Fruit fly (Drosophila melanogaster): Measurements from ENCODE around the gene CG46306.

Gene CG46306

dm6 chrX:16884280-16884679, 49.0 kb upstream of the CG46306 start, which contains the start of the genes Nprl2 and Polr3I:
Nprl2 (minus strand) TSS chrX:16884365.
Polr3I (plus strand) TSS chrX:16884581.
- TF ChIP-seq CG7556 (GFP tag; optimal IDR thresholded peaks at IDR 0.05) = no peak
- TF ChIP-seq MESR4 (GFP tag; optimal IDR thresholded peaks at IDR 0.05) = peak; percentile 48
- TF ChIP-seq nerfin-1 (tag; optimal IDR thresholded peaks at IDR 0.05) = peak; percentile 74
- TF ChIP-seq CG1603 (tag; optimal IDR thresholded peaks at IDR 0.05) = peak; percentile 28
- TF ChIP-seq tna (GFP tag; IDR thresholded peaks at IDR 0.05; ENCODE audit: partially characterized antibody) = no peak
- peak; percentile 57 for TF ChIP-seq BEAF-32 (GFP tag; optimal IDR thresholded peaks at IDR 0.05)
- TF ChIP-seq stwl (tag; optimal IDR thresholded peaks at IDR 0.05) = peak; percentile 57
- no peak for TF ChIP-seq Max (GFP tag; optimal IDR thresholded peaks at IDR 0.05)
- TF ChIP-seq Doc3 (GFP tag; IDR thresholded peaks at IDR 0.05; ENCODE audit: partially characterized antibody) = 0 out of 3 replicates have a peak, but pooled peaks have one; percentile 18
- peak; percentile 20 for TF ChIP-seq CG14710 (tag; optimal IDR thresholded peaks at IDR 0.05)
- peak; percentile 65 for TF ChIP-seq CG13287 (GFP tag; IDR thresholded peaks at IDR 0.05; ENCODE audit: partially characterized antibody)
- TF ChIP-seq CG33557 (GFP tag; optimal IDR thresholded peaks at IDR 0.05) = no peak
- peak; percentile 47; the same call in 1 of the 4 replicates for TF ChIP-seq Dll (GFP tag; IDR thresholded peaks at IDR 0.05; ENCODE audit: partially characterized antibody)
- peak; percentile 43 for TF ChIP-seq Scr (GFP tag; IDR thresholded peaks at IDR 0.05; ENCODE audit: partially characterized antibody)
- peak; percentile 29; the same call in 1 of the 2 replicates for TF ChIP-seq E2f2 (GFP tag; IDR thresholded peaks at IDR 0.05)
- TF ChIP-seq hbn (GFP tag; IDR thresholded peaks at IDR 0.05; ENCODE audit: partially characterized antibody) = peak; percentile 28; the same call in 1 of the 2 replicates
- TF ChIP-seq pzg (GFP tag; optimal IDR thresholded peaks at IDR 0.05) = peak; percentile 49
- peak; percentile 37 for TF ChIP-seq sens (GFP tag)
- no peak for TF ChIP-seq bowl (GFP tag; IDR thresholded peaks at IDR 0.05)
- TF ChIP-seq ap (GFP tag; IDR thresholded peaks at IDR 0.05) = no peak
- TF ChIP-seq YL-1 (GFP tag; optimal IDR thresholded peaks at IDR 0.05) = peak; percentile 29
- peak; percentile 51; the same call in 1 of the 2 replicates for TF ChIP-seq unc-4 (GFP tag; IDR thresholded peaks at IDR 0.05; ENCODE audit: partially characterized antibody)
- peak; percentile 58 for TF ChIP-seq CG9797 (GFP tag; optimal IDR thresholded peaks at IDR 0.05)
- TF ChIP-seq ab (GFP tag; optimal IDR thresholded peaks at IDR 0.05) = no peak
- TF ChIP-seq jumu (GFP tag; optimal IDR thresholded peaks at IDR 0.05) = no peak
- no peak for TF ChIP-seq CG4328 (GFP tag; optimal IDR thresholded peaks at IDR 0.05)
- peak; percentile 7 for TF ChIP-seq CG4617 (GFP tag; optimal IDR thresholded peaks at IDR 0.05; ENCODE audit: borderline replicate concordance)
- peak; percentile 44 for TF ChIP-seq Med (GFP tag)
- peak; percentile 41 for TF ChIP-seq trem (tag; optimal IDR thresholded peaks at IDR 0.05)
- TF ChIP-seq Dp (GFP tag; optimal IDR thresholded peaks at IDR 0.05) = peak; percentile 26
- no peak for TF ChIP-seq repo (GFP tag; optimal IDR thresholded peaks at IDR 0.05)
- TF ChIP-seq Doc2 (GFP tag; IDR thresholded peaks at IDR 0.05) = no peak
- no peak for TF ChIP-seq br (optimal IDR thresholded peaks at IDR 0.05)
- TF ChIP-seq gfzf (GFP tag; optimal IDR thresholded peaks at IDR 0.05) = peak; percentile 72
- no peak for TF ChIP-seq CG8089 (GFP tag; optimal IDR thresholded peaks at IDR 0.05)
- no peak for TF ChIP-seq Bteb2 (GFP tag; optimal IDR thresholded peaks at IDR 0.05)
- peak; percentile 39 for TF ChIP-seq MBD-R2 (GFP tag; IDR thresholded peaks at IDR 0.05)
- no peak for TF ChIP-seq fu2 (GFP tag; optimal IDR thresholded peaks at IDR 0.05)
- TF ChIP-seq toy (GFP tag; IDR thresholded peaks at IDR 0.05) = no peak
- no peak for TF ChIP-seq bab2 (GFP tag; optimal IDR thresholded peaks at IDR 0.05)

dm6 chrX:16881015-16881414, 45.7 kb upstream of the CG46306 start, which contains the start of gene CG4872:
CG4872 (plus strand) TSS chrX:16881347.
- TF ChIP-seq CTCF (GFP tag; optimal IDR thresholded peaks at IDR 0.05) (no peak), grau (tag; optimal IDR thresholded peaks at IDR 0.05) (peak; percentile 13), Myb (GFP tag; optimal IDR thresholded peaks at IDR 0.05) (peak; percentile 79), CG30403 (GFP tag; optimal IDR thresholded peaks at IDR 0.05) (peak; percentile 3), Dp (GFP tag; optimal IDR thresholded peaks at IDR 0.05) (peak; percentile 20), CG18262 (tag; optimal IDR thresholded peaks at IDR 0.05) (peak; percentile 0), CG17912 (GFP tag; optimal IDR thresholded peaks at IDR 0.05) (no peak), nmo (GFP tag; optimal IDR thresholded peaks at IDR 0.05) (peak; percentile 16), CG1024 (GFP tag; IDR thresholded peaks at IDR 0.05) (no peak), CG6654 (GFP tag; optimal IDR thresholded peaks at IDR 0.05) (no peak), phol (tag; optimal IDR thresholded peaks at IDR 0.05) (peak; percentile 3), pzg (GFP tag; optimal IDR thresholded peaks at IDR 0.05) (peak; percentile 8), CoRest (tag; optimal IDR thresholded peaks at IDR 0.05) (peak; percentile 16), Sry-β (GFP tag; optimal IDR thresholded peaks at IDR 0.05) (peak; percentile 57)

Measured in whole organism, embryonic.